Fruit fly (Drosophila melanogaster): ENCODE results near the gene CG8188.
A peak's percentile ranks its signal among the peaks of the same experiment; 100 is the strongest.

Gene CG8188

dm6 chrX:17682745-17683505, 19.9 kb downstream of the CG8188 start (continued):
- TF ChIP-seq Ada2b (GFP tag; IDR thresholded peaks at IDR 0.05) = peak; percentile 69
- TF ChIP-seq CG32532 (GFP tag; IDR thresholded peaks at IDR 0.05) = peak; percentile 62
- no peak for TF ChIP-seq Bgb (GFP tag; IDR thresholded peaks at IDR 0.05; ENCODE audit: partially characterized antibody)
- no peak for TF ChIP-seq schlank (tag; optimal IDR thresholded peaks at IDR 0.05)
- no peak for TF ChIP-seq bigmax (GFP tag; optimal IDR thresholded peaks at IDR 0.05)
- TF ChIP-seq CG9727 (GFP tag; optimal IDR thresholded peaks at IDR 0.05) = peak; percentile 47
- peak; percentile 77 for TF ChIP-seq Sry-β (GFP tag; optimal IDR thresholded peaks at IDR 0.05)
- peak; percentile 44 for TF ChIP-seq Vsx1 (GFP tag; optimal IDR thresholded peaks at IDR 0.05)
- TF ChIP-seq Jarid2 (GFP tag; optimal IDR thresholded peaks at IDR 0.05) = no peak
- no peak for TF ChIP-seq CG31224 (GFP tag; IDR thresholded peaks at IDR 0.05)
- peak; percentile 28 for TF ChIP-seq CG13775 (GFP tag; optimal IDR thresholded peaks at IDR 0.05)
- TF ChIP-seq CG1832 (GFP tag; optimal IDR thresholded peaks at IDR 0.05) = no peak
- peak; percentile 19 for TF ChIP-seq Nf-YB (GFP tag; optimal IDR thresholded peaks at IDR 0.05)
- TF ChIP-seq CG12219 (GFP tag; optimal IDR thresholded peaks at IDR 0.05) = peak; percentile 22
- peak; percentile 2 for TF ChIP-seq twi (tag; optimal IDR thresholded peaks at IDR 0.05)
- peak; percentile 2 for TF ChIP-seq Mad (GFP tag; optimal IDR thresholded peaks at IDR 0.05)
- TF ChIP-seq CG3163 (GFP tag; optimal IDR thresholded peaks at IDR 0.05) = no peak
- TF ChIP-seq CG12299 (tag; optimal IDR thresholded peaks at IDR 0.05) = no peak
- no peak for TF ChIP-seq Doc2 (GFP tag; IDR thresholded peaks at IDR 0.05)
- TF ChIP-seq NfI (GFP tag; optimal IDR thresholded peaks at IDR 0.05) = peak; percentile 45
- TF ChIP-seq CG9817 (tag; optimal IDR thresholded peaks at IDR 0.05) = no peak
- TF ChIP-seq tgo (GFP tag; IDR thresholded peaks at IDR 0.05) = peak; percentile 77
- TF ChIP-seq CG1647 (GFP tag; optimal IDR thresholded peaks at IDR 0.05) = no peak
- peak; percentile 40 for TF ChIP-seq bcd (GFP tag; optimal IDR thresholded peaks at IDR 0.05)
- TF ChIP-seq exex (tag; optimal IDR thresholded peaks at IDR 0.05) = no peak
- TF ChIP-seq CG8388 (GFP tag; optimal IDR thresholded peaks at IDR 0.05) = peak; percentile 46
- TF ChIP-seq dysf (GFP tag; IDR thresholded peaks at IDR 0.05) = peak; percentile 83
- peak; percentile 45; the same call in 1 of the 3 replicates for TF ChIP-seq CG11560 (tag; IDR thresholded peaks at IDR 0.05)
- TF ChIP-seq sc (optimal IDR thresholded peaks at IDR 0.05) = no peak
- TF ChIP-seq sc (GFP tag; optimal IDR thresholded peaks at IDR 0.05) = no peak
- TF ChIP-seq ac (GFP tag; optimal IDR thresholded peaks at IDR 0.05) = no peak
- no peak for TF ChIP-seq pros (GFP tag; optimal IDR thresholded peaks at IDR 0.05)
- TF ChIP-seq yki (optimal IDR thresholded peaks at IDR 0.05) = no peak
- TF ChIP-seq Lim3 (GFP tag; IDR thresholded peaks at IDR 0.05) = peak; percentile 54; the same call in 1 of the 2 replicates
- TF ChIP-seq Med (GFP tag) = peak; percentile 83
- no peak for TF ChIP-seq CG3838 (GFP tag; optimal IDR thresholded peaks at IDR 0.05)
- TF ChIP-seq row (GFP tag; IDR thresholded peaks at IDR 0.05) = peak; percentile 88
- no peak for TF ChIP-seq CG1603 (tag; optimal IDR thresholded peaks at IDR 0.05)
- peak; percentile 11 for TF ChIP-seq cwo (GFP tag; optimal IDR thresholded peaks at IDR 0.05)
- TF ChIP-seq CG6175 (GFP tag; IDR thresholded peaks at IDR 0.05) = no peak
- peak; percentile 88 for TF ChIP-seq zfh1 (GFP tag; IDR thresholded peaks at IDR 0.05)
- TF ChIP-seq CG17328 (GFP tag; IDR thresholded peaks at IDR 0.05) = peak; percentile 87
- peak; percentile 49 for TF ChIP-seq tin (GFP tag; optimal IDR thresholded peaks at IDR 0.05)
- TF ChIP-seq CG9876 (GFP tag; optimal IDR thresholded peaks at IDR 0.05) = no peak
- TF ChIP-seq CG1792 (GFP tag; optimal IDR thresholded peaks at IDR 0.05) = no peak
- TF ChIP-seq CG17361 (GFP tag; IDR thresholded peaks at IDR 0.05) = peak; percentile 65; the same call in 2 of the 3 replicates
- peak; percentile 79 for TF ChIP-seq lmd (GFP tag; IDR thresholded peaks at IDR 0.05)
- TF ChIP-seq Fer1 (GFP tag; optimal IDR thresholded peaks at IDR 0.05) = no peak
- 0 out of 2 replicates have a peak, but pooled peaks have one; percentile 22 for TF ChIP-seq al (GFP tag; IDR thresholded peaks at IDR 0.05)
- TF ChIP-seq CG2120 (GFP tag; optimal IDR thresholded peaks at IDR 0.05) = peak; percentile 20
- TF ChIP-seq fru (optimal IDR thresholded peaks at IDR 0.05) = no peak
